Worm (Caenorhabditis elegans) whole organism, mixed stage, embryonic: Measurements from ENCODE around the gene nep-17.

Experiments used
- ceh-39 ChIP-seq: fragments of 150-350 bp; optimal IDR thresholded peaks from 2 replicates; lab custom pipeline; 2014; ENCODE audit warnings: missing biosample characterization, missing genetic modification characterization
- cnd-1 ChIP-seq: fragments of 200-800 bp; sonication (Bioruptor generic); optimal IDR thresholded peaks from 2 replicates; lab custom pipeline; 2018; ENCODE audit warnings: mild to moderate bottlenecking, missing genetic modification characterization, missing compliant biosample characterization
- elt-3 ChIP-seq: fragments of 150-350 bp; optimal IDR thresholded peaks from 2 replicates; lab custom pipeline; 2014; ENCODE audit warnings: missing biosample characterization, missing genetic modification characterization
- mep-1 ChIP-seq: fragments of 150-350 bp; optimal IDR thresholded peaks from 2 replicates; lab custom pipeline; 2017; ENCODE audit warnings: missing biosample characterization, missing genetic modification reagents, missing genetic modification characterization, inconsistent platforms
- nhr-12 ChIP-seq: fragments of 150-350 bp; optimal IDR thresholded peaks from 2 replicates; lab custom pipeline; 2014; ENCODE audit warnings: missing biosample characterization, missing genetic modification characterization
- nhr-28 ChIP-seq: fragments of 150-350 bp; optimal IDR thresholded peaks from 2 replicates; lab custom pipeline; 2014; ENCODE audit warnings: missing biosample characterization, missing genetic modification characterization
- nhr-76 ChIP-seq: sonication (generic microtip); optimal IDR thresholded peaks from 2 replicates; lab custom pipeline; 2017; ENCODE audit warnings: missing biosample characterization, missing genetic modification characterization
- unc-120 ChIP-seq: sonication (generic microtip); optimal IDR thresholded peaks from 2 replicates; lab custom pipeline; 2017; ENCODE audit warnings: missing genetic modification characterization, missing compliant biosample characterization; ENCODE audit not compliant: poor library complexity, severe bottlenecking
- unc-39 ChIP-seq: fragments of 150-350 bp; optimal IDR thresholded peaks from 2 replicates; lab custom pipeline; 2014; ENCODE audit warnings: missing biosample characterization, missing genetic modification characterization
- unc-62 ChIP-seq: fragments of 150-350 bp; optimal IDR thresholded peaks from 2 replicates; lab custom pipeline; 2014; ENCODE audit warnings: missing biosample characterization, missing genetic modification reagents, missing genetic modification characterization
- zip-8 ChIP-seq: fragments of 150-350 bp; optimal IDR thresholded peaks from 2 replicates; lab custom pipeline; 2014; ENCODE audit warnings: missing biosample characterization, missing genetic modification characterization
- ztf-11 ChIP-seq: fragments of 150-350 bp; optimal IDR thresholded peaks from 2 replicates; lab custom pipeline; 2014; ENCODE audit warnings: missing biosample characterization, missing genetic modification characterization

DNA sequence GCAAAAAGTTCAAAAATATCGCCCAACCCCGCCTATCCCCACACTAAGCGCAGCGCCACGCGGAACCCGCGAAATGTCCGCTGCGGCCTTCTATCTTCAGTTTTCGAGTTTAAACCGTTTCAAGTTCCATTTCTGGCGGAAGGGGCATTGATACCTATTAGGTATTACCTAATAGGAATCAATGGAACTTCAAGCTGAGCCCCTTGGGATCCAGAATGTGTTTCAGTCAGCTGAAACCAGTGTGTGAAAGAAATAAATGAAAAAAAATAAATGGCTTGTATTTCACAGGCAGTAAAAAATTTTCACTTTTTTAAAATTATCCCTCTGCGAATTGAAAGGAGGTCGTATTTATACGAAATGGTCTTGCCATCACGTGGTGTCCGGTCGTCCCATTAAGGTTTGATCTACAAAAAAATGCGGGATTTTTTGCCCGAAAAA is 13.6 kb downstream of the nep-17 start:
- TF ChIP-seq nhr-28 (tag; lab: Kevin White, UChicago) (no peak), mep-1 (tag; lab: Kevin White, UChicago) (no peak), zip-8 (tag; lab: Kevin White, UChicago) (no peak), elt-3 (tag; lab: Kevin White, UChicago) (no peak), unc-39 (tag; lab: Kevin White, UChicago) (no peak), ztf-11 (no peak), nhr-12 (tag; lab: Kevin White, UChicago) (no peak), unc-62 (GFP tag; lab: Kevin White, UChicago) (no peak), cnd-1 (no peak), unc-120 (tag; lab: Kevin White, UChicago) (no peak), nhr-76 (tag; lab: Kevin White, UChicago) (no peak), ceh-39 (no peak)
